Fruit fly (Drosophila melanogaster): Measurements from ENCODE around the gene CG6966.

- TF ChIP-seq CG8478 (optimal IDR thresholded peaks at IDR 0.05), result no peak
- no peak for TF ChIP-seq CTCF (optimal IDR thresholded peaks at IDR 0.05)
Measured at dm6 chr3R:15057214-15057613, 38.2 kb downstream of the CG6966 start.
